Worm (Caenorhabditis elegans): ENCODE data around the gene srg-37.

The srg-37 gene

ce11 chrX:14257661-14258060 is 22.8 kb upstream of the srg-37 start, which contains the start of gene E02H4.4:
TSS of gene E02H4.4 (plus strand) at chrX:14257961.
- no peak for TF ChIP-seq lin-15B (tag; optimal IDR thresholded peaks at IDR 0.05)
- TF ChIP-seq egl-43 (GFP tag; IDR thresholded peaks at IDR 0.05): no peak
- no peak for TF ChIP-seq aly-2 (tag; optimal IDR thresholded peaks at IDR 0.05)
- no peak for TF ChIP-seq lir-3 (tag; optimal IDR thresholded peaks at IDR 0.05)
- TF ChIP-seq F37D6.2 (tag; optimal IDR thresholded peaks at IDR 0.05): no peak
- no peak for TF ChIP-seq daf-12 (tag; optimal IDR thresholded peaks at IDR 0.05)
- no peak for TF ChIP-seq hlh-11 (tag; optimal IDR thresholded peaks at IDR 0.05)
- TF ChIP-seq ctbp-1 (GFP tag; IDR thresholded peaks at IDR 0.05): no peak

DNA sequence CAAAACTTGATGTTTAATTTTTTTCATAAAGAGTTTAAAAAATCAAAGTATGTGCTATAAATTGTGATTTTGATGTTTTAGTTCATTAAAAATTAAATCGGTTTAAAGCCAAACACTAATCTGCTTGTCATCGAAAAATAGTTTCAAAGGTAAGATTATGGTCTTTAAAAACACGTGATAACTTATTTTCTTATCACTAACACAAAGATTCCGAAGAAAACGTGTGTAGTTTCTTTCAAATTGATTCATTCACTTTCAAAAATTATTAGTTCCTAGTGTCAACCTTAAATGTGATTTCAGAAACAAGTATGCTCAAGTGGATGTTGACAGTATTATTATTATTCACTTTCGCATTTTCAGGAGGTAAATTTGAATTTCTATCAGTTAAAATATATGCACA is 21.1 kb upstream of the srg-37 start, which contains the start of gene E02H4.7:
E02H4.7 (plus strand) TSS at position 301 of the 400 bp plus-strand sequence.
- TF ChIP-seq nhr-76 (tag; optimal IDR thresholded peaks at IDR 0.05) (no peak), saeg-2 (GFP tag; IDR thresholded peaks at IDR 0.05) (no peak), set-16 (GFP tag; IDR thresholded peaks at IDR 0.05) (no peak), nhr-48 (tag; optimal IDR thresholded peaks at IDR 0.05) (no peak), gei-8 (GFP tag; optimal IDR thresholded peaks at IDR 0.05) (no peak), daf-8 (GFP tag; IDR thresholded peaks at IDR 0.05) (no peak), zfp-2 (tag; optimal IDR thresholded peaks at IDR 0.05) (no peak), nhr-111 (GFP tag; optimal IDR thresholded peaks at IDR 0.05) (no peak), fos-1 (tag; optimal IDR thresholded peaks at IDR 0.05) (no peak), egl-27 (tag; optimal IDR thresholded peaks at IDR 0.05) (no peak), F10B5.3 (tag; optimal IDR thresholded peaks at IDR 0.05) (no peak), nhr-42 (GFP tag; IDR thresholded peaks at IDR 0.05) (no peak), pqm-1 (tag; optimal IDR thresholded peaks at IDR 0.05) (no peak), dpl-1 (GFP tag; optimal IDR thresholded peaks at IDR 0.05) (no peak)

DNA sequence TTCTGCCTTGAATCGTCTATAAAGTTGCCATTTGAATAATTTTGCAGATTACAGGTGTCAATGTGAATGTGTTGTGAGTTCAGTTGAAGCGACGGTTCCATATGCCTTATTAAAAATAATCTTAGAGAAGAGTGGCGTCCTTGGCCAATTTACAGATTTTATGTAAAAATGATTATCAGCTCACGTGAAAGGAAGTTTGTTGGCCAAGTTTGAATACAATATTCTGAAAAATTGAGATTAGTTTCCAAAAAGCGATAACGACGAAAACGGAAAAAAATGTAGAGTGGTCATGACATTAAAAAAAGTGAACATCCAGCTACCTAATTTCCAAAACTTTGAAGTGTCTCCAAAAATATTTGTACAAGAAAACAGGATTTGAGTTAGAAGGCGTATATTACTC is 20.2 kb upstream of the srg-37 start, which contains the start of gene E02H4.5:
E02H4.5 (minus strand) TSS at position 101 of the 400 bp plus-strand sequence.
- TF ChIP-seq attf-4 (tag; optimal IDR thresholded peaks at IDR 0.05) (no peak), F49E8.2 (tag; optimal IDR thresholded peaks at IDR 0.05; ENCODE audit: borderline replicate concordance) (no peak), ceh-28 (tag; optimal IDR thresholded peaks at IDR 0.05) (no peak), T26A8.4 (GFP tag; IDR thresholded peaks at IDR 0.05) (no peak), pha-4 (GFP tag; IDR thresholded peaks at IDR 0.05) (no peak), pha-4 (tag; optimal IDR thresholded peaks at IDR 0.05) (no peak), rbr-2 (tag; optimal IDR thresholded peaks at IDR 0.05) (no peak), unc-130 (GFP tag; optimal IDR thresholded peaks at IDR 0.05) (no peak)

DNA sequence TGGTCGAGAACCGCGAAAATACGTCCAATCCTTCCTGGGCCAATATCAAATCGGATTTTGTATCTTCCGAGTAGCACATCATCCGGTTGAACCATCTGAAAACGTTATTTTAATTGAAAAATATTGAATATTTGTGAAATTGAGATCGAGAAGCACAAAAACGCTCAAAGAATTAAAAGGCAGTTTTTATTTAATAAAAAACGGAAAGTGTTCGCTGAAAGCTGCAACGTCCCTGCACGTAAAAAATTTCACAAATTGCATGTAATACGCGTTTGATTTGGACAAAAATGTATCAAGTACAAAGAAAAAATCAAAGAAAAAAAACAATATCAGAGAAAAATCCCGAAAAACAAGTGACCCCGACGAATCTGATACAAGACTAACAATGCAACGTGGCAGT is 17.2 kb upstream of the srg-37 start, which contains the start of gene E02H4.6:
E02H4.6 (minus strand) TSS at position 101 of the 400 bp plus-strand sequence.
- TF ChIP-seq nhr-42 (GFP tag; IDR thresholded peaks at IDR 0.05) (no peak), R02D3.7 (tag; optimal IDR thresholded peaks at IDR 0.05) (no peak), fkh-10 (GFP tag; optimal IDR thresholded peaks at IDR 0.05) (no peak), rbr-2 (tag; optimal IDR thresholded peaks at IDR 0.05) (no peak), tra-1 (GFP tag; IDR thresholded peaks at IDR 0.05) (no peak), daf-12 (tag; optimal IDR thresholded peaks at IDR 0.05) (no peak), snpc-4 (tag; optimal IDR thresholded peaks at IDR 0.05) (no peak), nhr-6 (tag; optimal IDR thresholded peaks at IDR 0.05) (no peak), ama-1 (optimal IDR thresholded peaks at IDR 0.05) (no peak), mdt-29 (GFP tag; IDR thresholded peaks at IDR 0.05) (no peak)
